Fruit fly (Drosophila melanogaster): ENCODE data around the gene bbg.

Gene bbg

DNA sequence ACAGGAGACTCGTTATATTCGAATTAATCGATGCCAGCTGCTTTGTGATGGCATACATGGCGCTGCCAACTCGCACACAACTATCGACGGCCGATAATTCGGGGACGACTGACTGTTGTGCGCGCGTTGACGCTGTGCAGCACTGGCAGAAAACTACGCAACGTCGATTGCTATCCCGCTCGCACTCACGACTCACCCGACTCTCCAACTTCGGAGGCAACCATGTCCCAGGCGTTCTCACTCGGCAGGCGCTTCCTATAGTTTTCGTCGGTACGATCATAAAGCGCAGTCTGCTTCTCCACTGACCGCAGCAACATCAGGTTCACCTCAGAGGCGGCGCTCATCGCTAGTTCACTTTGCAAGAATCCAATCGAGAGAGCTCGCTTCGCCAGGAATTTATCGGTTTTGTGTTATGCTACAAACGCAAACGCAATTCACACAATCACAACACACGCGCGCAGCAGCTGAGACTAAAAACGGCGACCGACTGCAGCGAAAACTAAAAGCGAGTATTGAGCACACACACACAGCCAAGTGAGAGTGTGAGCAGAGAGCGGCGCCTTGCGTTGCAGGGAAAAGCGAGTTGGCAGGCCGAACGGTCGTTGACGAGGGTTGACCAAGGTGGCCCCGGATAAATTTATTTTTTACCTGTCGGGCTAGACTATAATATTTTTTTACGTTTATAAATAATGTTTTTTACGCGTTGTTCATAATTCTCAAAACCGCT, 126.5 kb downstream of the bbg start, which contains the start of gene stwl:
TSS of gene stwl (minus strand) at position 521 of the 727 bp plus-strand sequence.
- TF ChIP-seq CG8478 (optimal IDR thresholded peaks at IDR 0.05) (no peak), usp (GFP tag; optimal IDR thresholded peaks at IDR 0.05) (no peak), psq (optimal IDR thresholded peaks at IDR 0.05) (no peak), EcR (GFP tag; optimal IDR thresholded peaks at IDR 0.05) (no peak), Dll (optimal IDR thresholded peaks at IDR 0.05) (no peak), pan (optimal IDR thresholded peaks at IDR 0.05) (no peak)

DNA sequence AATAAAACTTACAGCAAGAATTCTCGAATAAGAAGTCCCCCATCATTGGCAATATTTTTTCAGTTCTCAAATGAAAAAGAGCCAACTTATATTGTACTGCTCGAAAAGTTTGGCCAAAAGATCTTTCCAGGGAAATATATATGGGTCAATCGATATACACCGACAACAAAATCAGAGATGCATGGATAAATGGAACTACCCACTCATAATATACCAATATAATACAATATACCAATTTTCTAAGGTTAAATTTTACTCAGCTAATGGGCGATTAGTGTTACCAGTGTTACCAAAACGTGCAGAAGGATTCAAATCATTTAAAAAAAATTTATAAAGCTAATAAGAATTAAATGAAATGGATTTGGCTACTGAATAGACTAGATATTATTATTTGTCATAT, 127.3 kb downstream of the bbg start:
- TF ChIP-seq psq (optimal IDR thresholded peaks at IDR 0.05) (no peak), EcR (GFP tag; optimal IDR thresholded peaks at IDR 0.05) (no peak), CG8478 (optimal IDR thresholded peaks at IDR 0.05) (no peak), usp (GFP tag; optimal IDR thresholded peaks at IDR 0.05) (no peak), Dll (optimal IDR thresholded peaks at IDR 0.05) (no peak), pan (optimal IDR thresholded peaks at IDR 0.05) (no peak)

DNA sequence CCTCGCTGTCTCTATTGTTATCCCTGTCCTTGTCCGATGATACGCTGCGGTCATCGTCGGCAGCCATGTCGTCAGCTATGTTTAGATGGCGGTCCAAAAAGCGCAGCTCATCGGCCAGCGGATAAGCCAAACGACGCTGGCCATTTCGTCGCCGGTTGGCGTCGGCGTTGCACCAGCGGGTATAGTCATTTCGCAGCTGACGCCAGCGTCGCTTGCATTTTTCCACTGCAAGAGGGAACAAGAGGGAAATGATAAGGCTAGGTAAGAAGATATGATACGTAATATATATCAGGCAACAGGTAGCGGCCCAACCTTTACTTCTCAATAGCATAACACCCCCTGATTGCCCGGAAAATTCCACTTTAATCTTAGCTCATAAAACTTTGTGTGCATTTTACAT, 129.5 kb downstream of the bbg start:
- TF ChIP-seq Dll (optimal IDR thresholded peaks at IDR 0.05): no peak
- TF ChIP-seq CG8478 (optimal IDR thresholded peaks at IDR 0.05): no peak
- TF ChIP-seq psq (optimal IDR thresholded peaks at IDR 0.05): no peak
- TF ChIP-seq EcR (GFP tag; optimal IDR thresholded peaks at IDR 0.05): no peak
- TF ChIP-seq usp (GFP tag; optimal IDR thresholded peaks at IDR 0.05): no peak
- no peak for TF ChIP-seq pan (optimal IDR thresholded peaks at IDR 0.05)

DNA sequence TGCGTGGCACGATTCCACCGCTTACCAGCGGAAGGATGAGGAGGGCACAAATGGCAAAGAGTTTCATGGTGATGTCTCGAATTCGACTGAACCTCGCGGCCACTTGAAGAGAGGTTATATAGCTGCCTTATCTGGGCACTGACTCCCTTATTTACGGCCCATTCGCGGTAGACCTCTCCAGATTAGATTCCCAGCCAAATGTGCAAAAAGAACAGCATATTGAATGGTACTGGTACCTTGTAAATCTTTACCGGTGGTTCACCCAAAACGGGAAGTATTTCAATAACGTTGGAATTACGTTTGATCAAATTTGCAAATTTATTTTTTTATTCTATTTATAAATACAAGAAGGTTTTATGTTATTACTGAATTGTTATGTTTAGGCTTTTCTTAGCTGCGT, 133.4 kb downstream of the bbg start, which contains the start of gene CG3868:
TSS of gene CG3868 (minus strand) at position 94 of the 400 bp plus-strand sequence.
- no peak for TF ChIP-seq EcR (GFP tag; optimal IDR thresholded peaks at IDR 0.05)
- TF ChIP-seq usp (GFP tag; optimal IDR thresholded peaks at IDR 0.05): no peak
- TF ChIP-seq CG8478 (optimal IDR thresholded peaks at IDR 0.05): no peak
- TF ChIP-seq psq (optimal IDR thresholded peaks at IDR 0.05): no peak
- TF ChIP-seq Dll (optimal IDR thresholded peaks at IDR 0.05): no peak
- TF ChIP-seq pan (optimal IDR thresholded peaks at IDR 0.05): no peak

DNA sequence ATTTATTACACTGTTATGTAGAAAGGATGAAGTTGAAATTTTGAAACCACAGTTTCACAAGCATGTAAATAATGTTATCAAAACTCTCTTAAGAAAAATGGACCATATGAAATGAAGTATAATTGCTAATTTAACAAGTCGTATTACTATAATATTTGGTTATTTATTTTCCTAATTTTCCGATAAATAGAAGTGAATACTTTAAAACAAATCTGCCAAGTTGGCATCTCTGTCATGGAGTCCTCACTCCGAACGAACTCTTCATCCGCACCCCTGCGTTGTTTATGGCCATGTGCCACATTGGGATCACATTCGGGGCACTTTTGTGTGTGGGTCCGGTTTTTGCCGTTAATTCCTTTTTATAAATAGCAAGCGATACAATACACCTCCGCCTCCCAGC, 136.2 kb downstream of the bbg start:
- no peak for TF ChIP-seq psq (optimal IDR thresholded peaks at IDR 0.05)
- TF ChIP-seq pan (optimal IDR thresholded peaks at IDR 0.05): no peak
- TF ChIP-seq CG8478 (optimal IDR thresholded peaks at IDR 0.05): no peak
- TF ChIP-seq usp (GFP tag; optimal IDR thresholded peaks at IDR 0.05): no peak
- no peak for TF ChIP-seq Dll (optimal IDR thresholded peaks at IDR 0.05)
- TF ChIP-seq EcR (GFP tag; optimal IDR thresholded peaks at IDR 0.05): no peak

DNA sequence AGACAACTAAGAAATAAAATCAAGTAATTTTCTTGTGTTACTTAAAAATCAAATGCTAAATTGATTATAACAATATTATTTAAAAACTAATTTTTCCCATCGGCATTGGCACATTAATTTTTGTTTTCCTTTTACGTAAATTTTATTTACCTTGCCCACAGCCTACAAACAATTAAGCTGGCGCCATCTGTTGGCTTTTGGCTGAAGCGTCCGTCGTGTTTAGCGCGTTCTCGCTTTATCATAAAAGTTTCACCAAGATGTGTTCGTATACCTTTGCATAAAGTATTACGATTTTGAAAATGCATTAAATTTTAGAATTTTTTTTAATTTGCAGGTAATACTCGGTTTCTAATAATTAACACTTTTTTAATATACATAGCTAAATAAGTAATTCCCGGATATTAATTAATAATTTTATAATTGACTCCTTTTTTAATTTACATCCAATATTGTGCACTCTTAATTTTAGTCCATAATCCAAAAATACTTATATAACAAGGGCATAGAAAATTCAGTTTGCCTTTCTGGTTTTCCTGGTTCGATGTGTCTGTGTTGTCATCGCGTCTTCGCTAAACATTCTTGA, 139.0 kb downstream of the bbg start:
- no peak for TF ChIP-seq Dll (optimal IDR thresholded peaks at IDR 0.05)
- TF ChIP-seq pan (optimal IDR thresholded peaks at IDR 0.05): no peak
- TF ChIP-seq psq (optimal IDR thresholded peaks at IDR 0.05): no peak
- no peak for TF ChIP-seq EcR (GFP tag; optimal IDR thresholded peaks at IDR 0.05)
- TF ChIP-seq usp (GFP tag; optimal IDR thresholded peaks at IDR 0.05): no peak
- TF ChIP-seq CG8478 (optimal IDR thresholded peaks at IDR 0.05): no peak

DNA sequence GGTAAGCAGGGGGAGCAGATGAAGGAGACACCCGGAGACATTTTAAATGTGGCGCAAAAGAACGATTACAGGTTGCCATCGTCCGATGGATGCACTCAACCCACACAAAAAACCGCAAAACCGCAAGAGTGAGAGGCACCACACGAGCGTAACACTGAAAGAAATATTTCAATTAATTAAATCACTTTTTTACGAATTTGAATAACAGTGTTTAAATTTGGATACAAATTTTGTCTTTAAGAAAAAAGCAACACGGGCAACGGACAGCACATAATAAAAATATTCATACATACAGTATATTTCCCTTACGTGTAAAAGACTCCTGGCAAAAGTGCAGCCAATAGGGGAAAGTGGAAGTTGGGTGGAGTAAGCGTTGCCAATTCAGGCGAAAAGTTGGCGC, 146.8 kb downstream of the bbg start:
- TF ChIP-seq EcR (GFP tag; optimal IDR thresholded peaks at IDR 0.05): no peak
- no peak for TF ChIP-seq usp (GFP tag; optimal IDR thresholded peaks at IDR 0.05)
- no peak for TF ChIP-seq CG8478 (optimal IDR thresholded peaks at IDR 0.05)
- no peak for TF ChIP-seq Dll (optimal IDR thresholded peaks at IDR 0.05)
- TF ChIP-seq psq (optimal IDR thresholded peaks at IDR 0.05): no peak
- no peak for TF ChIP-seq pan (optimal IDR thresholded peaks at IDR 0.05)

DNA sequence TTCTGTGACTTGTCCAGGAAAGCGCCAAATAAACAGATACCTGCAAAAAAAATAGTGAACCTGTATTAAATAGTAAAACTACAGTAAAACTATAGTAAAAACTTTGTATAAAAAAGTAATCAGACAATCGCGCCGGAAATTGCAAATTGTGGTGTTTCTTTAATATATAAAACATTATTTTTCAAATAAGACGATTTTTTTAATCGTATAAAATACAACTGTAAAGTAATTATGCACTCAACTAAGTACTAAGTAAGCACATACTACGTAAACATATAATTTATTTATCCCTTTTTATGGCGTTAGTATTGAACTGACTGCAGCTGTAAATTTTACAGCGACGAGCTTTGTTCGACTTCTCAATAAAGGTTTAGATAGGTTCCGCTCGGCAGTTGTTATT, 154.6 kb downstream of the bbg start, which contains the start of gene CG43120:
TSS of gene CG43120 (plus strand) at position 391 of the 400 bp plus-strand sequence.
- TF ChIP-seq pan (optimal IDR thresholded peaks at IDR 0.05): no peak
- no peak for TF ChIP-seq psq (optimal IDR thresholded peaks at IDR 0.05)
- TF ChIP-seq Dll (optimal IDR thresholded peaks at IDR 0.05): no peak
- no peak for TF ChIP-seq usp (GFP tag; optimal IDR thresholded peaks at IDR 0.05)
- no peak for TF ChIP-seq EcR (GFP tag; optimal IDR thresholded peaks at IDR 0.05)
- no peak for TF ChIP-seq CG8478 (optimal IDR thresholded peaks at IDR 0.05)

DNA sequence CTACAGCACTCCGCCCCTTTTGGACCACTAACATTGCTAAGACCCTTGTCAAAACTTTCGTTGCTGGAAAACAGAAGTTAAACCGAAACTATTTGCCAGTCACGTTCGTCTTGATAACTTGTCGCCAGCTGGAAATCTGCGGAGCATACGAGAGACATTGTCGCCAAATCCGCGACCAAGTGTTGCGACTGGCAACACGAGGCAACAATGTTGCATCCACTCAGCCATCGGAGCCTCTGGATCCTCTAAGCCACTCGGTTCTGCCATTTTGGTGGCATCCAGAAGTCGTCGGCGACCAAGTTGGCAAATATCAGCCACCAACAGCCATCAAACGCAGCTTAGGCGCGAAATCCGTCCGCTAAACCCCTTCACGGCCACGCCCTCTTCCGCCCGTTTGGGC, 160.2 kb downstream of the bbg start:
- TF ChIP-seq EcR (GFP tag; optimal IDR thresholded peaks at IDR 0.05): no peak
- no peak for TF ChIP-seq Dll (optimal IDR thresholded peaks at IDR 0.05)
- TF ChIP-seq pan (optimal IDR thresholded peaks at IDR 0.05): no peak
- TF ChIP-seq CG8478 (optimal IDR thresholded peaks at IDR 0.05): no peak
- no peak for TF ChIP-seq psq (optimal IDR thresholded peaks at IDR 0.05)
- no peak for TF ChIP-seq usp (GFP tag; optimal IDR thresholded peaks at IDR 0.05)

DNA sequence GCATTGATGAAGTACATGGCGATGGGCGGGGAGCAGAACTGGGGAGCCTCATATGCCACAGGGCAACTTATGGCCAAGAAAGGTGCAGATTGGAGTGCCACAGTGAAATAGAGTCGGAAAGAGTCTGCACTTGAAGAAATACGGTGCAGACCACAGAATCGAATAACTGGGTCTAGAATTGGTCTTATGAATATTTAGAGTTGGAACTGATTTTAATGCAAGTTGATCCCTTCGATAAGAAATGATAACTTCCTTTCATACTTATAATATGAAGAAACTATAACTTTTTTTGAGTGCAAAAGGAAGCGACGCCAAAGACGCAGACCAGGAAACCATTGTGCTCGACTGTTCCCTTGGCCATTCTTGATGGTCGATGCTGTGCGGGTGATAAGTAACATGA, 161.6 kb downstream of the bbg start:
- TF ChIP-seq pan (optimal IDR thresholded peaks at IDR 0.05) (no peak), usp (GFP tag; optimal IDR thresholded peaks at IDR 0.05) (no peak), psq (optimal IDR thresholded peaks at IDR 0.05) (no peak)

DNA sequence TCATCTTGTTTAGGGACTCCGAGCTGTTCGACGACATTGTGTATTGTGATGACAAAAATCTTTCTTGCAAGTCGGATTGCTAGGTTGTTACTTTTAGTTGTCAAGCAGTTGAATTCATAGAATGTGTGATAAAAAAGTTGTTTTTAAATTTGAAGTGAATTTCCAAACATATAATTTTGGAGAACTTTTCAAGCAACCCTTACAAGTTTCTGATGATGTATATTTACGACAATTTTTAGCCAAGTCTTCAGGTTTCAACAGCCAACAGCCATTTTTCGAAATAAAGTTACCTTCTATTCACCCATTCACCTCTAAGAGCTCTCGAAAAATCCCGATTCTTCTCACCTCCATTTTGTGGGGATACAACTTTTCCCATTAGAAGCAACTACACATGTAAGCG, 166.5 kb downstream of the bbg start, which contains the start of gene CG13481:
TSS of gene CG13481 (minus strand) at position 101 of the 400 bp plus-strand sequence.
- TF ChIP-seq CG8478 (optimal IDR thresholded peaks at IDR 0.05) (no peak), usp (GFP tag; optimal IDR thresholded peaks at IDR 0.05) (no peak)

DNA sequence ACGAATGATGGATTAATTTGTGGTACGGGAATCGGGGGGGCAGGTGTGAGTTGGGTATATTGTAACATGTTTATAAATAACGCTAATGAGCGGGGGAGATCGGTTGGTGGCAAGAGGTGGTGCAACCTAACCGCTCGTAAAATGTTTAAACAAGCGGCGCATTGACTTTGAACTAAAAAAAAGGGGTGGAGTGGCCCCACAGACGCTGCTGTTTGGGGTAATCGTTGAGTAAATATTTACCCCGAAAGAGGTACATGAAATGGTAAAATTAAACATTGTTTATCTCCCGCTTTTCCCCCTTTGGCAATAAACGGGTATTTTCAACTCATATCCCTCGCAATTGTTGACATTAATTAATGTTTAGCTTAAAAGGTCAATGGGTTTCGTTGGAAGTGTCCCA, 170.0 kb downstream of the bbg start:
- TF ChIP-seq CG8478 (optimal IDR thresholded peaks at IDR 0.05) (no peak), psq (optimal IDR thresholded peaks at IDR 0.05) (no peak), usp (GFP tag; optimal IDR thresholded peaks at IDR 0.05) (no peak), EcR (GFP tag; optimal IDR thresholded peaks at IDR 0.05) (no peak), Dll (optimal IDR thresholded peaks at IDR 0.05) (no peak), pan (optimal IDR thresholded peaks at IDR 0.05) (no peak)

All from whole organism.